Worm (Caenorhabditis elegans) whole organism, L4/young adult: ENCODE results near the gene ZK666.12.

Source experiments
- W03F9.2 ChIP-seq: fragments of 150-350 bp; optimal IDR thresholded peaks from 2 replicates; lab custom pipeline; 2014; ENCODE audit warnings: missing biosample characterization, missing genetic modification characterization
- dao-5 ChIP-seq: sonication (generic microtip); optimal IDR thresholded peaks from 2 replicates; lab custom pipeline; 2016; ENCODE audit warnings: missing genotype, missing genetic modification characterization, moderate library complexity, missing compliant biosample characterization
- him-1 ChIP-seq: sonication (generic microtip); optimal IDR thresholded peaks from 2 replicates; lab custom pipeline; 2016; ENCODE audit warnings: missing genotype, missing genetic modification reagents, missing genetic modification characterization, missing compliant biosample characterization

- TF ChIP-seq W03F9.2 (tag; lab: Kevin White, UChicago) (no peak), him-1 (tag; lab: Kevin White, UChicago) (no peak), dao-5 (no peak)
Observed at ce11 chrII:10525134-10525533, 29.1 kb downstream of the ZK666.12 start.
